Fruit fly (Drosophila melanogaster): ENCODE results near the gene CG44362.

DNA sequence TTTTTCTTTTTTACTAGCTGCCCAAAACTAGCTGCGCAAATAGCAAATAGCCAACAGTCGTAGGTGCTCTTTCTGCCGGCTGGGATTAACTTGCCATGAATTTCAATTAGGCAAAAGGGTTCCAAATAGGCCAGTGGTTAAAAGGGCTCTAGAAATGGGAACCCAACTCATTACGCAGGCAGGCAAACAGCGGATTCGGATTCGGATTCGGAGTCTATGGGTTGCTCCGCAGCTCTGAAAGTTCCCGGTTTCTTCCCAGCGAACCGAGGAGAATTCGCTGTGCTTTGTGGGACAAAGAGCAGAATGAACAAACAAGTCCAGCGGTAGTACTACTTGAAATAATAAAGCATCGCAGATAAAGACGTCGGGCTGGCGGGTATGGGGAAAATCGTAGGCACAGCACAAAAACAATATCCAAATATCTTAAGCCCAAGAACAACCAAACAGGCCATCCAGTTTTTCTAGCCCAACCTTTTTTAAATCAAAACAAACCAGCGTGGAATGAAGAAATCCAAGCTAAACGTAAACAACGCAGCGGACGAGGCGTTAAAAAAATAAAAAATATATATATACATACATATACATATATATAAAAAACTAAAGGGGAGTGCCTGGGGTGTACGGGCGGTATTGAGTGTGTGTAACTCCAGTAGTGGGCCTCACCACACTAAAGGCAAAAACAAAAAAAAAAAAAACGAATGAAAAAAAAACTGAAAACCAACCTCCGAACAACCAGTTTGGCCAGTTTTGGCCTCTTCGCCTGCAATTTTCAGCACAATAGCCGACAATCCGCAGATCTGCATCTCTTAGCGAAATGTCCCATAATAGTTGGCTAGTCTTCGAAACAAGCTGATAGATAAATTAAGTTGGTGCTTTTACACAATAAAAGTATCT lies 44.8 kb downstream of the CG44362 start:
- peak; percentile 25 for TF ChIP-seq CG17806 (tag; optimal IDR thresholded peaks at IDR 0.05)
- TF ChIP-seq Ets98B (GFP tag; IDR thresholded peaks at IDR 0.05): peak; percentile 79
- peak; percentile 70 for TF ChIP-seq EcR (GFP tag; optimal IDR thresholded peaks at IDR 0.05)
- TF ChIP-seq CG15710 (tag; optimal IDR thresholded peaks at IDR 0.05): peak; percentile 29
- peak; percentile 53; the same call in 1 of the 2 replicates for TF ChIP-seq CG32121 (GFP tag; IDR thresholded peaks at IDR 0.05)
- no peak for TF ChIP-seq CG8301 (tag; optimal IDR thresholded peaks at IDR 0.05)
- peak; percentile 13 for TF ChIP-seq CG14655 (GFP tag; optimal IDR thresholded peaks at IDR 0.05)
- peak; percentile 74 for TF ChIP-seq fd96Ca (GFP tag; IDR thresholded peaks at IDR 0.05)
- TF ChIP-seq CG10348 (GFP tag; IDR thresholded peaks at IDR 0.05): no peak
- peak; percentile 83 for TF ChIP-seq Pif1B (GFP tag; optimal IDR thresholded peaks at IDR 0.05)
- TF ChIP-seq CG12605 (GFP tag; IDR thresholded peaks at IDR 0.05): peak; percentile 89
- TF ChIP-seq Pif1A (GFP tag; optimal IDR thresholded peaks at IDR 0.05): peak; percentile 71
